Fruit fly (Drosophila melanogaster) whole organism, wandering third instar larva: ENCODE data around the gene CG43354.

Experiments used
- Abd-B ChIP-seq: fragments of >200 bp; optimal IDR thresholded peaks from 2 replicates; lab custom pipeline; 2017; ENCODE audit warnings: missing biosample characterization, missing genetic modification characterization
- CG32264 ChIP-seq: fragments of 200-800 bp; sonication (Bioruptor generic); optimal IDR thresholded peaks from 2 replicates; lab custom pipeline; 2016; ENCODE audit warnings: missing biosample characterization, missing genetic modification characterization
- CG9705 ChIP-seq: fragments of 200-800 bp; sonication (Bioruptor generic); optimal IDR thresholded peaks from 2 replicates; lab custom pipeline; 2018; ENCODE audit warnings: missing biosample characterization, mild to moderate bottlenecking, missing genetic modification characterization
- CrebA ChIP-seq: fragments of 200-800 bp; sonication (Bioruptor generic); optimal IDR thresholded peaks from 2 replicates; lab custom pipeline; 2016; ENCODE audit warnings: missing biosample characterization, mild to moderate bottlenecking, missing genetic modification characterization, borderline replicate concordance
- Dfd ChIP-seq: fragments of >200 bp; optimal IDR thresholded peaks from 2 replicates; lab custom pipeline; 2017; ENCODE audit warnings: missing biosample characterization, missing genetic modification characterization
- Dif ChIP-seq: fragments of 200-275, 200-300 bp; sonication (Bioruptor generic); optimal IDR thresholded peaks from 2 replicates; lab custom pipeline; 2018; ENCODE audit warnings: missing biosample characterization, missing genetic modification characterization; ENCODE audit not compliant: partially characterized antibody
- GATAd ChIP-seq: sonication (Bioruptor generic); optimal IDR thresholded peaks from 2 replicates; lab custom pipeline; 2016; ENCODE audit warnings: missing biosample characterization, missing genetic modification characterization
- HLH106 ChIP-seq: fragments of 200-800 bp; optimal IDR thresholded peaks from 3 replicates; lab custom pipeline; 2019; ENCODE audit warnings: missing biosample characterization, mild to moderate bottlenecking, missing genetic modification characterization, moderate library complexity
- Hnf4 ChIP-seq: fragments of 200-800 bp; sonication (Bioruptor generic); optimal IDR thresholded peaks from 2 replicates; lab custom pipeline; 2016; ENCODE audit warnings: missing biosample characterization, mild to moderate bottlenecking, missing genetic modification characterization
- Hr78 ChIP-seq: fragments of >200 bp; optimal IDR thresholded peaks from 2 replicates; lab custom pipeline; 2017; ENCODE audit warnings: missing biosample characterization, missing genetic modification characterization
- Hr83 ChIP-seq: fragments of 200-300 bp; sonication (Bioruptor generic); optimal IDR thresholded peaks from 2 replicates; lab custom pipeline; 2016; ENCODE audit warnings: missing biosample characterization, mild to moderate bottlenecking, missing genetic modification characterization, moderate library complexity; ENCODE audit not compliant: poor library complexity, severe bottlenecking
- Jra ChIP-seq: sonication (Bioruptor generic); optimal IDR thresholded peaks from 2 replicates; lab custom pipeline; 2016; ENCODE audit warnings: missing biosample characterization, missing genetic modification characterization
- Mio ChIP-seq: sonication (Bioruptor generic); optimal IDR thresholded peaks from 2 replicates; lab custom pipeline; 2016; ENCODE audit warnings: missing biosample characterization, missing genetic modification characterization
- Myc ChIP-seq: fragments of >200 bp; optimal IDR thresholded peaks from 2 replicates; lab custom pipeline; 2017
- N ChIP-seq: fragments of >200 bp; optimal IDR thresholded peaks from 2 replicates; lab custom pipeline; 2018; ENCODE audit warnings: missing biosample characterization, missing external identifiers, missing genetic modification characterization
- OdsH ChIP-seq: fragments of 200-800 bp; sonication (Bioruptor generic); optimal IDR thresholded peaks from 2 replicates; lab custom pipeline; 2016; ENCODE audit warnings: missing biosample characterization, mild to moderate bottlenecking, missing genetic modification characterization
- Rel ChIP-seq, 2 experiments: fragments of 200-800 bp; sonication (Bioruptor generic) in 1 of 2; optimal IDR thresholded peaks; 2 replicates in 1 of 2; 3 replicates in 1 of 2; lab custom pipeline; 2016 to 2019; ENCODE audit warnings: mild to moderate bottlenecking in 2 of 2, missing biosample characterization in 2 of 2, missing genetic modification characterization in 2 of 2, moderate library complexity in 1 of 2
- Sp1 ChIP-seq: fragments of 200-800 bp; sonication (Bioruptor generic); optimal IDR thresholded peaks from 3 replicates; lab custom pipeline; 2019; ENCODE audit warnings: missing biosample characterization, mild to moderate bottlenecking, missing genetic modification characterization, moderate library complexity
- Vsx2 ChIP-seq: fragments of 200-300, 225-300 bp; sonication (Bioruptor generic); optimal IDR thresholded peaks from 2 replicates; lab custom pipeline; 2018; ENCODE audit warnings: missing biosample characterization, missing genetic modification characterization; ENCODE audit not compliant: partially characterized antibody
- br ChIP-seq: fragments of 200-800 bp; sonication (Bioruptor generic); optimal IDR thresholded peaks from 2 replicates; lab custom pipeline; 2016; ENCODE audit warnings: missing biosample characterization, missing genetic modification characterization
- brk ChIP-seq: fragments of 200-800 bp; sonication (Bioruptor generic); optimal IDR thresholded peaks from 2 replicates; lab custom pipeline; 2016; ENCODE audit warnings: missing biosample characterization, mild to moderate bottlenecking, missing genetic modification characterization
- dl ChIP-seq, 2 experiments: fragments of 175-275, 200-275 bp in 1 of 2; fragments of 200-275 bp in 1 of 2; sonication (Bioruptor generic); optimal IDR thresholded peaks; lab custom pipeline; 2018; ENCODE audit warnings: mild to moderate bottlenecking in 2 of 2, missing biosample characterization in 2 of 2, missing genetic modification characterization in 2 of 2, moderate library complexity in 2 of 2; ENCODE audit not compliant: partially characterized antibody in 2 of 2, insufficient read depth in 1 of 2
- dmrt93B ChIP-seq: fragments of 200-800 bp; sonication (Bioruptor generic); optimal IDR thresholded peaks from 2 replicates; lab custom pipeline; 2018; ENCODE audit warnings: missing biosample characterization, mild to moderate bottlenecking, missing genetic modification characterization
- dsf ChIP-seq: sonication (Bioruptor generic); optimal IDR thresholded peaks from 2 replicates; lab custom pipeline; 2016; ENCODE audit warnings: missing biosample characterization, missing genetic modification characterization, borderline replicate concordance
- ey ChIP-seq: fragments of 200-800 bp; sonication (Bioruptor generic); optimal IDR thresholded peaks from 2 replicates; lab custom pipeline; 2016; ENCODE audit warnings: missing biosample characterization, missing genetic modification characterization
- foxo ChIP-seq, 2 experiments: fragments of 200-800 bp; sonication (Bioruptor generic); optimal IDR thresholded peaks; 2 replicates in 1 of 2; 3 replicates in 1 of 2; lab custom pipeline; 2016 to 2017; ENCODE audit warnings: missing biosample characterization in 2 of 2, missing genetic modification characterization in 2 of 2
- fru ChIP-seq: fragments of 200-800 bp; sonication (Bioruptor generic); optimal IDR thresholded peaks from 3 replicates; lab custom pipeline; 2016; ENCODE audit warnings: missing biosample characterization, mild to moderate bottlenecking, missing genetic modification characterization
- h ChIP-seq: fragments of 200-800 bp; sonication (Bioruptor generic); optimal IDR thresholded peaks from 3 replicates; lab custom pipeline; 2016; ENCODE audit warnings: missing biosample characterization, mild to moderate bottlenecking, missing genetic modification characterization
- jim ChIP-seq: fragments of 175-275, 200-325 bp; sonication (Bioruptor generic); optimal IDR thresholded peaks from 2 replicates; lab custom pipeline; 2016; ENCODE audit warnings: missing biosample characterization, mild to moderate bottlenecking, missing genetic modification characterization
- lola ChIP-seq: fragments of >200 bp; optimal IDR thresholded peaks from 2 replicates; lab custom pipeline; 2017; ENCODE audit warnings: missing biosample characterization, missing genetic modification characterization
- pan ChIP-seq: fragments of >200 bp; optimal IDR thresholded peaks from 2 replicates; lab custom pipeline; 2017
- psq ChIP-seq: fragments of 200-800 bp; sonication (Bioruptor generic); optimal IDR thresholded peaks from 3 replicates; lab custom pipeline; 2017; ENCODE audit warnings: missing biosample characterization, mild to moderate bottlenecking, missing genetic modification characterization, moderate library complexity
- rgr ChIP-seq: fragments of 200-800 bp; sonication (Bioruptor generic); optimal IDR thresholded peaks from 3 replicates; lab custom pipeline; 2016; ENCODE audit warnings: missing biosample characterization, mild to moderate bottlenecking, missing genetic modification characterization
- sage ChIP-seq: fragments of 200-800 bp; sonication (Bioruptor generic); optimal IDR thresholded peaks from 2 replicates; lab custom pipeline; 2016; ENCODE audit warnings: missing biosample characterization, mild to moderate bottlenecking, missing genetic modification characterization
- sv ChIP-seq: fragments of 200-800 bp; sonication (Bioruptor generic); optimal IDR thresholded peaks from 3 replicates; lab custom pipeline; 2016; ENCODE audit warnings: missing biosample characterization, missing genetic modification characterization
- tai ChIP-seq: sonication (Bioruptor generic); optimal IDR thresholded peaks from 2 replicates; lab custom pipeline; 2016; ENCODE audit warnings: missing biosample characterization, missing genetic modification characterization
- usp ChIP-seq: fragments of >200 bp; optimal IDR thresholded peaks from 2 replicates; lab custom pipeline; 2017; ENCODE audit warnings: missing biosample characterization, missing genetic modification characterization
- woc ChIP-seq: sonication (Bioruptor generic); optimal IDR thresholded peaks from 2 replicates; lab custom pipeline; 2016; ENCODE audit warnings: missing biosample characterization, mild to moderate bottlenecking, missing genetic modification characterization

CG43354 gene

DNA sequence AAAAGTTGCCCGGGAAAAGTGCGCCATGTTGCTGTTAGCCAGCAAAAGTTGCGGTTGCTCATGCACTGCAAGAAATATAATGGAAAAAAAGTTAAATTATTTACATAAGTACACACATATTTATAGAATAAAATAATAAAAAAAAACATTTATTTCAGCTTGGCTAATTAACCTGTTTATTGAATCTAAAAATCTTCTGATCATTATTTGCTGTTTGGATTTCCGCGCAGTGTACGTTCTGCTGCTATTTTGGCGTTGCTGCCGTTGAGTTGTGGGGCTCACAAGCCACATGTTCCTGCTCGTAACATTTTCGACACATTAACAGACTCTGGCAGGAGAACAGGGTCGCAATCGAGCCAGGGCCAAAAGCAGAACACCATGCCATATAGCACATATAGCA is 1.2 kb upstream of the CG43354 start:
- TF ChIP-seq pan (lab: Kevin White, UChicago) (no peak), CG9705 (GFP tag; lab: Kevin White, UChicago) (peak; percentile 66), rgr (GFP tag; lab: Kevin White, UChicago) (peak; percentile 85), fru (peak; percentile 80), foxo (GFP tag; optimal IDR thresholded peaks at IDR 0.05; lab: Kevin White, UChicago) (peak in 1 of 2 experiments; percentile 90), tai (GFP tag; lab: Kevin White, UChicago) (peak; percentile 49), CrebA (GFP tag; lab: Kevin White, UChicago) (peak; percentile 27), woc (GFP tag; lab: Kevin White, UChicago) (peak; percentile 21), Abd-B (GFP tag; lab: Kevin White, UChicago) (no peak), usp (GFP tag; lab: Kevin White, UChicago) (no peak), sage (GFP tag; lab: Kevin White, UChicago) (peak; percentile 62), psq (GFP tag; lab: Kevin White, UChicago) (peak; percentile 74), Hnf4 (peak; percentile 81), br (GFP tag; lab: Kevin White, UChicago) (peak; percentile 78), lola (GFP tag; lab: Kevin White, UChicago) (no peak), OdsH (GFP tag; lab: Kevin White, UChicago) (peak; percentile 82), h (GFP tag; lab: Kevin White, UChicago) (peak; percentile 77), Jra (GFP tag; lab: Kevin White, UChicago) (peak; percentile 38), Myc (lab: Kevin White, UChicago) (no peak), Rel (GFP tag; optimal IDR thresholded peaks at IDR 0.05; lab: Kevin White, UChicago) (no peak), Rel (tag; optimal IDR thresholded peaks at IDR 0.05; lab: Kevin White, UChicago) (no peak), Vsx2 (GFP tag; lab: Kevin White, UChicago) (no peak), CG32264 (GFP tag; lab: Kevin White, UChicago) (no peak), N (no peak), GATAd (no peak), dl (GFP tag; optimal IDR thresholded peaks at IDR 0.05; lab: Kevin White, UChicago; ENCODE audit: insufficient read depth in 1 of 2, partially characterized antibody in 2 of 2) (no peak), Hr83 (no peak), Mio (GFP tag; lab: Kevin White, UChicago) (no peak), sv (GFP tag; lab: Kevin White, UChicago) (peak; percentile 34), jim (no peak), HLH106 (tag; lab: Kevin White, UChicago) (peak; percentile 89), dsf (GFP tag; lab: Kevin White, UChicago) (peak; percentile 52), brk (GFP tag; lab: Kevin White, UChicago) (peak; percentile 79), dmrt93B (GFP tag; lab: Kevin White, UChicago) (peak; percentile 63), Sp1 (GFP tag; lab: Kevin White, UChicago) (peak; percentile 91), Hr78 (GFP tag; lab: Kevin White, UChicago) (no peak), Dif (GFP tag; lab: Kevin White, UChicago) (no peak), ey (GFP tag; lab: Kevin White, UChicago) (peak; percentile 57), Dfd (GFP tag; lab: Kevin White, UChicago) (no peak)

DNA sequence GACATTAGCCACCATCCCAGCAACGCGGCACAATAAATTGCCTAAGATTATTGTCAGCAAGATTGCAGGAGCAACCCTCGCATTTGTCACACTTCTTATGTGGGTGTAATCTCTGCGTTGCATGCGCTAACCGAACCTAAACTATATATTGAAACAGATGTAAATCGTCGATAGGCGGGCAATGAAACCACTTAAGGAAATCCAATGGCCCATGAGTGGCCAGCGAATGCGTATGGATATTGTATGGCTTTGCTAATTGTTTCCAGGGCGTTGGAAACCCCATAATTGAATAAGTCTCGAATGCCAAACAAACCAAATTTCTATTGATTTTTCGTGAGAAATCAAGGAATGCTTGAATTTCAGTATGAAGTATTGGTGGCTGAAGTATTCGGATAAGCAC is 594 bp downstream of the CG43354 start:
- TF ChIP-seq sv (GFP tag; lab: Kevin White, UChicago): no peak
- no peak for TF ChIP-seq Jra (GFP tag; lab: Kevin White, UChicago)
- TF ChIP-seq br (GFP tag; lab: Kevin White, UChicago): no peak
- no peak for TF ChIP-seq Abd-B (GFP tag; lab: Kevin White, UChicago)
- no peak for TF ChIP-seq Hr78 (GFP tag; lab: Kevin White, UChicago)
- no peak for TF ChIP-seq foxo (GFP tag; optimal IDR thresholded peaks at IDR 0.05; lab: Kevin White, UChicago)
- no peak for TF ChIP-seq Hnf4
- TF ChIP-seq Dfd (GFP tag; lab: Kevin White, UChicago): no peak
- no peak for TF ChIP-seq dsf (GFP tag; lab: Kevin White, UChicago)
- no peak for TF ChIP-seq Vsx2 (GFP tag; lab: Kevin White, UChicago)
- TF ChIP-seq rgr (GFP tag; lab: Kevin White, UChicago): no peak
- TF ChIP-seq HLH106 (tag; lab: Kevin White, UChicago): no peak
- TF ChIP-seq Myc (lab: Kevin White, UChicago): no peak
- no peak for TF ChIP-seq CrebA (GFP tag; lab: Kevin White, UChicago)
- no peak for TF ChIP-seq pan (lab: Kevin White, UChicago)
